Worm (Caenorhabditis elegans): Measurements from ENCODE around the gene F44F4.15.
"Not testable (repeated sequence)": the region's sequence is repeated elsewhere in the genome, so short reads cannot be mapped to it uniquely, and the experiment has no call there.

Gene F44F4.15

DNA sequence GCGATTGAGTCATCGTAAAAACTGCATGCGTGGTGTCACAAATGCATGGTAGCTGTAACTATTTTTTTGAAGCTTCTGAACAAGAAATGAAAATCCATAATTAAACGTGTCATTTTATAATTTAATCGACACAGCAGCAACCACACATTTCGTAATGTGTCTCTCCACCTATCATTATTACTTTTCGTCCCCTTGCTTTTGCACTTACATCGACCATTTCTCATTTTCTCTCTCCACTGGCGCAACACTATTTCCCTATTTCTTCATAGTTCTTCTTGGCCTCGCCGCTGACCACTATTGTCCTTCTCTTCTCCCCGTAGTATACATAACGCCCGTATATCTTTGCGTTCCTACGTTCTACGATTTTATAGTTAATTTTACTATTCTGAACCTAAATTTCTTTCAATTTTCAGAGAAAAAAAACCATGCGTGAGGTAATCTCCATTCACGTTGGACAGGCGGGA, 3.9 kb downstream of the F44F4.15 start, which contains the start of gene tba-4 (continued):
- TF ChIP-seq T26A5.8 (tag; optimal IDR thresholded peaks at IDR 0.05) (no peak), atf-7 (tag; optimal IDR thresholded peaks at IDR 0.05) (no peak), somi-1 (GFP tag; optimal IDR thresholded peaks at IDR 0.05) (no peak), cebp-1 (GFP tag; IDR thresholded peaks at IDR 0.05) (peak; percentile 50; the same call in 1 of the 2 replicates), cebp-1 (tag; optimal IDR thresholded peaks at IDR 0.05) (no peak), nfya-2 (GFP tag; IDR thresholded peaks at IDR 0.05) (no peak), F55B11.4 (tag; optimal IDR thresholded peaks at IDR 0.05; ENCODE audit: borderline replicate concordance, insufficient read depth) (no peak), ztf-6 (GFP tag; IDR thresholded peaks at IDR 0.05) (no peak), hmg-20 (GFP tag; IDR thresholded peaks at IDR 0.05) (no peak)

DNA sequence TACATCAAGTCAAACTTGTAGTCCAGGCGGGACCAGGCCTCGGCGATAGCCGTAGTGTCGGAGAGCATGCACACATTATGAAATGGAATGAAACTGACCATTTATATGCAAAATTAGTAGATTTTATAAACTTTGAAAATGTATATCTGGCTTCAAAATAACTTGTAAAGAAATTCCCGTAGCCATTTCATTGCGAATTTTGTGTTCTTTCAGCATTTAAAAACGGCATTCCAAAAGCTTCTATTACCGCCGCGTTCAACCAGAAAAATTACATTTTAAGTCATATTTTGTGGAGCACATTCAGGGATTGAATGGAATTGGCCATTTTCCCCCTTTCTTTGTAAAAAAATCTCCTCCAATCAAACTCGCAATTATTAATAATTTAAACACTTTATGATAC, 8.4 kb downstream of the F44F4.15 start, which contains the start of gene Y19D2B.1:
Gene Y19D2B.1 (minus strand): TSS at position 101 of the 400 bp plus-strand sequence.
- TF ChIP-seq ztf-25 (GFP tag; IDR thresholded peaks at IDR 0.05); zfh-2 (GFP tag; conservative IDR thresholded peaks at IDR 0.05); Y53G8AR.9 (GFP tag; conservative IDR thresholded peaks at IDR 0.05): not testable (repeated sequence)

- TF ChIP-seq C06A6.2 (GFP tag; conservative IDR thresholded peaks at IDR 0.05) (no peak), aptf-2 (GFP tag; conservative IDR thresholded peaks at IDR 0.05) (no peak), attf-3 (GFP tag; conservative IDR thresholded peaks at IDR 0.05) (no peak), hmg-1.2 (GFP tag; IDR thresholded peaks at IDR 0.05) (no peak), atf-7 (tag; optimal IDR thresholded peaks at IDR 0.05) (no peak), ZK185.1 (tag; optimal IDR thresholded peaks at IDR 0.05; ENCODE audit: poor library complexity, severe bottlenecking) (no peak), attf-5 (GFP tag; optimal IDR thresholded peaks at IDR 0.05) (no peak), F52B5.7 (tag; optimal IDR thresholded peaks at IDR 0.05) (no peak), nhr-90 (tag; optimal IDR thresholded peaks at IDR 0.05) (no peak), snpc-3.4 (tag; optimal IDR thresholded peaks at IDR 0.05) (no peak), F57A8.1 (GFP tag; optimal IDR thresholded peaks at IDR 0.05) (no peak), B0261.1 (tag; optimal IDR thresholded peaks at IDR 0.05) (no peak), lir-1 (GFP tag; conservative IDR thresholded peaks at IDR 0.05) (no peak), Y56A3A.18 (GFP tag; IDR thresholded peaks at IDR 0.05) (no peak)
Observed at ce11 chrII:10923948-10924347, 9.5 kb downstream of the F44F4.15 start, which contains the start of gene Y19D2B.2. Gene Y19D2B.2 (plus strand): TSS chrII:10924248.

DNA sequence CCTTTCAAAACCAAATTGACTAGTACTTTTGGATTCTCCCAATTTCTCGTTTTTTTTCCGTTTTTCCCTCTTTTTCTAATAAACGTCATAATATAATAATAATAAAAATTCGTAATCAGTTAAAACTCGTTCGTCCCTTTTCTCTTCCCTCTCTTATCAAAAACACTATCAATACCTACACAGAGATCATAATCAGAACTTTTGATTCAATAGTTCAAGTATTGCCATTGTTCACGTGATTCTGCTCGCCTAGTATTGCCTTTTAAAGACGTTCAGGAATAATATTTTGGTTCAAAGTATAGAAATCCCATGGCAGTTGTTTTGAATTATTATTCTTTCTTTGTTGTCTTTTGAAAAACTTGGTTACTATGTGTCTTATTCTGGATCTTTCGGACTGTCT, 10.2 kb downstream of the F44F4.15 start:
- TF ChIP-seq F23B12.7 (tag; optimal IDR thresholded peaks at IDR 0.05; ENCODE audit: insufficient read depth): peak; percentile 44
- TF ChIP-seq snpc-4 (GFP tag; optimal IDR thresholded peaks at IDR 0.05): no peak
- TF ChIP-seq snpc-4 (tag; optimal IDR thresholded peaks at IDR 0.05): peak in 1 of 4 experiments; percentile 2
- no peak for TF ChIP-seq egl-18 (GFP tag; IDR thresholded peaks at IDR 0.05)
- TF ChIP-seq sdz-38 (tag; optimal IDR thresholded peaks at IDR 0.05): no peak
- peak; percentile 83 for TF ChIP-seq nhr-80 (tag; optimal IDR thresholded peaks at IDR 0.05)
- TF ChIP-seq madf-10 (tag; optimal IDR thresholded peaks at IDR 0.05): peak; percentile 9
- TF ChIP-seq cebp-1 (GFP tag; IDR thresholded peaks at IDR 0.05): no peak
- TF ChIP-seq cebp-1 (tag; optimal IDR thresholded peaks at IDR 0.05): peak; percentile 14
- peak; percentile 50 for TF ChIP-seq atf-7 (tag; optimal IDR thresholded peaks at IDR 0.05)
